Worm (Caenorhabditis elegans) whole organism, late embryonic: ENCODE measurements around the gene K04C1.2.

Experiments used
- ceh-30 ChIP-seq: fragments of 150-350 bp; optimal IDR thresholded peaks from 2 replicates; lab custom pipeline; 2014; ENCODE audit warnings: missing biosample characterization, missing genetic modification characterization
- elt-4 ChIP-seq: sonication (generic microtip); optimal IDR thresholded peaks from 2 replicates; lab custom pipeline; 2016; ENCODE audit warnings: missing genetic modification characterization, missing compliant biosample characterization
- gmeb-2 ChIP-seq: sonication (generic microtip); optimal IDR thresholded peaks from 2 replicates; lab custom pipeline; 2016; ENCODE audit warnings: missing genetic modification characterization, inconsistent platforms, missing compliant biosample characterization
- madf-2 ChIP-seq: sonication (generic microtip); optimal IDR thresholded peaks from 2 replicates; lab custom pipeline; 2017; ENCODE audit warnings: missing genetic modification characterization, missing compliant biosample characterization
- nfya-1 ChIP-seq: sonication (generic microtip); optimal IDR thresholded peaks from 2 replicates; lab custom pipeline; 2017; ENCODE audit warnings: missing genetic modification characterization, mild to moderate bottlenecking, missing compliant biosample characterization, antibody characterized with exemption, moderate library complexity
- nhr-11 ChIP-seq: fragments of 150-350 bp; optimal IDR thresholded peaks from 2 replicates; lab custom pipeline; 2014; ENCODE audit warnings: missing biosample characterization, missing genetic modification characterization
- pha-4 ChIP-seq: fragments of 150-350 bp; optimal IDR thresholded peaks from 2 replicates; lab custom pipeline; 2018; ENCODE audit warnings: missing biosample characterization, missing genetic modification reagents, missing genetic modification characterization
- pqm-1 ChIP-seq: sonication (generic microtip); optimal IDR thresholded peaks from 2 replicates; lab custom pipeline; 2016; ENCODE audit warnings: missing genetic modification characterization, missing compliant biosample characterization
- sdc-2 ChIP-seq: sonication (generic microtip); optimal IDR thresholded peaks from 2 replicates; lab custom pipeline; 2016; ENCODE audit warnings: missing genotype, missing genetic modification characterization, missing compliant biosample characterization
- syd-9 ChIP-seq: sonication (generic microtip); optimal IDR thresholded peaks from 2 replicates; lab custom pipeline; 2016; ENCODE audit warnings: mild to moderate bottlenecking, missing genetic modification characterization, moderate library complexity, missing compliant biosample characterization
- tbx-2 ChIP-seq: sonication (generic microtip); optimal IDR thresholded peaks from 2 replicates; lab custom pipeline; 2016; ENCODE audit warnings: missing genetic modification characterization, missing compliant biosample characterization

DNA sequence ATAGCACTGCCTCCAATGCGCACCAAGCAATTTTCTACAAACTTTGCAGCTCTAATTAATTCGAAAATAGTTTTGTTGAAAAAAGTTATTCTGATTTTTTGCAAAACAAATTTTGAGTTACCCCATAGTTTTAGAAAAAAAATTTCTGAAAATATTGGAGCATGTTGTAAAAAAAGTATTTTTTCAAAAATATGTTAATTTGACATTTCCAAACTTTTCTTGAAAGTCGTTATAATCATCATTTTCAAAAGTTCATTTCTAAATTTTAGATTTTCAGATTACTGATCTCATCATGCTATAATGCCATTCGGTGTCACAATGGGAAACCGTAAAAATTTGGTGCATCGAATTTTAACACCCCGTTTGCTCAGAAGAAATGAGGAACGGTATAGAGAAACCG, 29.3 kb downstream of the K04C1.2 start, which contains the start of gene del-1:
- TF ChIP-seq nfya-1 (tag; lab: Kevin White, UChicago) (no peak), nhr-11 (tag; lab: Kevin White, UChicago) (no peak), syd-9 (tag; lab: Kevin White, UChicago) (no peak), sdc-2 (tag; lab: Kevin White, UChicago) (no peak), pha-4 (no peak), gmeb-2 (tag; lab: Kevin White, UChicago) (no peak), madf-2 (no peak), elt-4 (no peak), ceh-30 (tag; lab: Kevin White, UChicago) (no peak), tbx-2 (tag; lab: Kevin White, UChicago) (no peak), pqm-1 (no peak)
